Comparison of ENCODE assay signal across 4 worm cellular contexts in genomic region chrX:2553433-2553860, ce11.
TF ChIP-seq lines count a peak whose summit lies in the region.

No protein-coding gene starts in this region.

TF ChIP-seq in whole organism, L2 larva, 48 proteins besides CTCF, POLR2A, EP300 and RAD21 (continues in another document):
- TF ChIP-seq gmeb-1 (tag; optimal IDR thresholded peaks at IDR 0.05; lab: Kevin White, UChicago) = peak; percentile 37
- TF ChIP-seq C34F6.9 (tag; optimal IDR thresholded peaks at IDR 0.05; lab: Kevin White, UChicago) = peak; percentile 63
- TF ChIP-seq ztf-1 (GFP tag; conservative IDR thresholded peaks at IDR 0.05; lab: Robert Waterston, UW) = no peak
- TF ChIP-seq nhr-129 (tag; optimal IDR thresholded peaks at IDR 0.05; lab: Kevin White, UChicago) = peak; percentile 56
- no peak for TF ChIP-seq mbf-1 (tag; optimal IDR thresholded peaks at IDR 0.05; lab: Kevin White, UChicago)
- TF ChIP-seq mab-5 (tag; optimal IDR thresholded peaks at IDR 0.05; lab: Kevin White, UChicago) = peak; percentile 11
- TF ChIP-seq nhr-23 (tag; optimal IDR thresholded peaks at IDR 0.05; lab: Kevin White, UChicago) = no peak
- TF ChIP-seq nhr-25 (tag; optimal IDR thresholded peaks at IDR 0.05; lab: Kevin White, UChicago) = peak; percentile 64
- TF ChIP-seq Y55F3AM.14 (GFP tag; optimal IDR thresholded peaks at IDR 0.05; lab: Kevin White, UChicago) = peak; percentile 56
- peak; percentile 55 for TF ChIP-seq sma-3 (GFP tag; optimal IDR thresholded peaks at IDR 0.05; lab: Kevin White, UChicago)
- no peak for TF ChIP-seq ztf-11 (tag; optimal IDR thresholded peaks at IDR 0.05; lab: Kevin White, UChicago)
- no peak for TF ChIP-seq nhr-12 (tag; optimal IDR thresholded peaks at IDR 0.05; lab: Kevin White, UChicago)
- TF ChIP-seq nhr-10 (tag; optimal IDR thresholded peaks at IDR 0.05; lab: Kevin White, UChicago) = no peak
- no peak for TF ChIP-seq dmd-4 (tag; optimal IDR thresholded peaks at IDR 0.05; lab: Kevin White, UChicago)
- TF ChIP-seq fos-1 (tag; optimal IDR thresholded peaks at IDR 0.05; lab: Kevin White, UChicago) = peak; percentile 71
- peak; percentile 63 for TF ChIP-seq F13H6.1 (tag; optimal IDR thresholded peaks at IDR 0.05; lab: Kevin White, UChicago)
- no peak for TF ChIP-seq elt-3 (tag; optimal IDR thresholded peaks at IDR 0.05; lab: Kevin White, UChicago)
- no peak for TF ChIP-seq ama-1 (optimal IDR thresholded peaks at IDR 0.05; lab: Kevin White, UChicago)
- no peak for TF ChIP-seq peb-1 (tag; optimal IDR thresholded peaks at IDR 0.05; lab: Kevin White, UChicago)
- TF ChIP-seq aly-2 (tag; optimal IDR thresholded peaks at IDR 0.05; lab: Kevin White, UChicago) = no peak
- TF ChIP-seq nhr-77 (tag; optimal IDR thresholded peaks at IDR 0.05; lab: Kevin White, UChicago) = no peak
- TF ChIP-seq sem-4 (tag; optimal IDR thresholded peaks at IDR 0.05; lab: Kevin White, UChicago) = peak; percentile 67
- TF ChIP-seq egl-27 (tag; optimal IDR thresholded peaks at IDR 0.05; lab: Kevin White, UChicago) = peak; percentile 70
- no peak for TF ChIP-seq alr-1 (tag; optimal IDR thresholded peaks at IDR 0.05; lab: Kevin White, UChicago)

TF ChIP-seq in whole organism, L4 larva, 104 proteins besides CTCF, POLR2A, EP300 and RAD21 (continues in another document):
- TF ChIP-seq php-3 (GFP tag; IDR thresholded peaks at IDR 0.05; lab: Robert Waterston, UW) = no peak; the same call in 1 of the 2 replicates
- TF ChIP-seq cey-2 (tag; optimal IDR thresholded peaks at IDR 0.05; lab: Kevin White, UChicago; ENCODE audit: borderline replicate concordance, insufficient read depth) = no peak
- peak; percentile 81; the same call in 1 of the 2 replicates for TF ChIP-seq lin-1 (GFP tag; IDR thresholded peaks at IDR 0.05; lab: Robert Waterston, UW)
- peak; percentile 83 for TF ChIP-seq nhr-102 (tag; optimal IDR thresholded peaks at IDR 0.05; lab: Kevin White, UChicago)
- no peak for TF ChIP-seq mxl-2 (GFP tag; conservative IDR thresholded peaks at IDR 0.05; lab: Robert Waterston, UW)
- peak; percentile 94 for TF ChIP-seq hlh-30 (tag; optimal IDR thresholded peaks at IDR 0.05; lab: Kevin White, UChicago; ENCODE audit: insufficient read depth)
- peak; percentile 60 for TF ChIP-seq F37D6.2 (tag; optimal IDR thresholded peaks at IDR 0.05; lab: Kevin White, UChicago)
- TF ChIP-seq nhr-111 (GFP tag; optimal IDR thresholded peaks at IDR 0.05; lab: Kevin White, UChicago) = peak; percentile 48
- peak; percentile 52 for TF ChIP-seq duxl-1 (tag; optimal IDR thresholded peaks at IDR 0.05; lab: Kevin White, UChicago; ENCODE audit: poor library complexity)
- peak; percentile 93 for TF ChIP-seq nhr-41 (GFP tag; IDR thresholded peaks at IDR 0.05; lab: Robert Waterston, UW)
- TF ChIP-seq nhr-10 (tag; optimal IDR thresholded peaks at IDR 0.05; lab: Kevin White, UChicago) = no peak
- no peak for TF ChIP-seq R02D3.7 (tag; optimal IDR thresholded peaks at IDR 0.05; lab: Kevin White, UChicago)
- peak; percentile 43 for TF ChIP-seq spr-3 (GFP tag; optimal IDR thresholded peaks at IDR 0.05; lab: Kevin White, UChicago)
- no peak for TF ChIP-seq unc-39 (tag; optimal IDR thresholded peaks at IDR 0.05; lab: Kevin White, UChicago)
- peak; percentile 78 for TF ChIP-seq nhr-48 (tag; optimal IDR thresholded peaks at IDR 0.05; lab: Kevin White, UChicago)
- no peak for TF ChIP-seq ceh-28 (tag; optimal IDR thresholded peaks at IDR 0.05; lab: Kevin White, UChicago)
- no peak for TF ChIP-seq nhr-6 (tag; optimal IDR thresholded peaks at IDR 0.05; lab: Kevin White, UChicago)
- peak; percentile 76 for TF ChIP-seq mxl-3 (GFP tag; optimal IDR thresholded peaks at IDR 0.05; lab: Kevin White, UChicago)
- TF ChIP-seq fkh-10 (GFP tag; optimal IDR thresholded peaks at IDR 0.05; lab: Kevin White, UChicago) = no peak
- peak; percentile 17 for TF ChIP-seq dpl-1 (GFP tag; optimal IDR thresholded peaks at IDR 0.05; lab: Kevin White, UChicago)
- peak; percentile 53 for TF ChIP-seq lin-13 (GFP tag; optimal IDR thresholded peaks at IDR 0.05; lab: Kevin White, UChicago)
- TF ChIP-seq skn-1 (tag; optimal IDR thresholded peaks at IDR 0.05; lab: Kevin White, UChicago) = no peak
- no peak for TF ChIP-seq daf-8 (GFP tag; IDR thresholded peaks at IDR 0.05; lab: Robert Waterston, UW)

TF ChIP-seq in whole organism, late embryonic, 69 proteins besides CTCF, POLR2A, EP300 and RAD21 (continues in another document):
- TF ChIP-seq unc-55 (GFP tag; optimal IDR thresholded peaks at IDR 0.05; lab: Kevin White, UChicago) (peak; percentile 65), K09A11.1 (tag; optimal IDR thresholded peaks at IDR 0.05; lab: Kevin White, UChicago; ENCODE audit: insufficient read depth) (no peak), nfya-1 (tag; optimal IDR thresholded peaks at IDR 0.05; lab: Kevin White, UChicago) (peak; percentile 39), ceh-22 (tag; optimal IDR thresholded peaks at IDR 0.05; lab: Kevin White, UChicago) (no peak), lin-11 (tag; optimal IDR thresholded peaks at IDR 0.05; lab: Kevin White, UChicago) (peak; percentile 52), ztf-16 (tag; optimal IDR thresholded peaks at IDR 0.05; lab: Kevin White, UChicago) (peak; percentile 70), tbx-7 (tag; optimal IDR thresholded peaks at IDR 0.05; lab: Kevin White, UChicago) (no peak), ets-4 (tag; optimal IDR thresholded peaks at IDR 0.05; lab: Kevin White, UChicago) (peak; percentile 15), ahr-1 (tag; optimal IDR thresholded peaks at IDR 0.05; lab: Kevin White, UChicago) (no peak), gmeb-2 (tag; optimal IDR thresholded peaks at IDR 0.05; lab: Kevin White, UChicago) (peak; percentile 11), unc-42 (tag; optimal IDR thresholded peaks at IDR 0.05; lab: Kevin White, UChicago) (no peak), pag-3 (tag; optimal IDR thresholded peaks at IDR 0.05; lab: Kevin White, UChicago; ENCODE audit: borderline replicate concordance) (no peak), fkh-10 (GFP tag; optimal IDR thresholded peaks at IDR 0.05; lab: Kevin White, UChicago) (no peak), dmd-4 (tag; optimal IDR thresholded peaks at IDR 0.05; lab: Kevin White, UChicago; ENCODE audit: borderline replicate concordance) (no peak), ceh-24 (tag; optimal IDR thresholded peaks at IDR 0.05; lab: Kevin White, UChicago) (no peak), F13H6.1 (tag; optimal IDR thresholded peaks at IDR 0.05; lab: Kevin White, UChicago) (peak; percentile 11), unc-86 (tag; optimal IDR thresholded peaks at IDR 0.05; lab: Kevin White, UChicago) (peak; percentile 46), odd-2 (tag; optimal IDR thresholded peaks at IDR 0.05; lab: Kevin White, UChicago) (no peak), fax-1 (tag; optimal IDR thresholded peaks at IDR 0.05; lab: Kevin White, UChicago) (peak; percentile 29), tbx-2 (tag; optimal IDR thresholded peaks at IDR 0.05; lab: Kevin White, UChicago) (peak; percentile 69), ceh-2 (tag; optimal IDR thresholded peaks at IDR 0.05; lab: Kevin White, UChicago) (no peak), syd-9 (tag; optimal IDR thresholded peaks at IDR 0.05; lab: Kevin White, UChicago) (peak; percentile 57), elt-2 (tag; optimal IDR thresholded peaks at IDR 0.05; lab: Kevin White, UChicago) (peak; percentile 2), ceh-48 (tag; optimal IDR thresholded peaks at IDR 0.05; lab: Kevin White, UChicago) (peak; percentile 8), fkh-6 (tag; optimal IDR thresholded peaks at IDR 0.05; lab: Kevin White, UChicago) (peak; percentile 13), pha-4 (tag; optimal IDR thresholded peaks at IDR 0.05; lab: Kevin White, UChicago) (no peak)

TF ChIP-seq in whole organism, mixed stage, embryonic, 35 proteins besides CTCF, POLR2A, EP300 and RAD21 (continues in another document):
- TF ChIP-seq ham-2 (GFP tag; optimal IDR thresholded peaks at IDR 0.05; lab: Kevin White, UChicago) (peak; percentile 73), lsy-2 (tag; optimal IDR thresholded peaks at IDR 0.05; lab: Kevin White, UChicago) (no peak), nhr-237 (tag; optimal IDR thresholded peaks at IDR 0.05; lab: Kevin White, UChicago) (peak; percentile 12), lin-13 (tag; optimal IDR thresholded peaks at IDR 0.05; lab: Kevin White, UChicago) (no peak), ceh-39 (tag; optimal IDR thresholded peaks at IDR 0.05; lab: Kevin White, UChicago) (no peak), sptf-1 (tag; optimal IDR thresholded peaks at IDR 0.05; lab: Kevin White, UChicago) (peak; percentile 80), sem-2 (GFP tag; optimal IDR thresholded peaks at IDR 0.05; lab: Kevin White, UChicago) (peak; percentile 18), blmp-1 (tag; optimal IDR thresholded peaks at IDR 0.05; lab: Kevin White, UChicago) (peak; percentile 61), ces-1 (GFP tag; optimal IDR thresholded peaks at IDR 0.05; lab: Kevin White, UChicago) (peak; percentile 22), mab-5 (tag; optimal IDR thresholded peaks at IDR 0.05; lab: Kevin White, UChicago) (no peak), unc-120 (tag; optimal IDR thresholded peaks at IDR 0.05; lab: Kevin White, UChicago; ENCODE audit: poor library complexity, severe bottlenecking) (peak; percentile 62), drap-1 (GFP tag; optimal IDR thresholded peaks at IDR 0.05; lab: Kevin White, UChicago) (peak; percentile 61), elt-3 (tag; optimal IDR thresholded peaks at IDR 0.05; lab: Kevin White, UChicago) (no peak), nhr-76 (tag; optimal IDR thresholded peaks at IDR 0.05; lab: Kevin White, UChicago) (no peak), hlh-1 (tag; optimal IDR thresholded peaks at IDR 0.05; lab: Kevin White, UChicago) (no peak), tbx-8 (GFP tag; optimal IDR thresholded peaks at IDR 0.05; lab: Kevin White, UChicago) (no peak), nhr-12 (tag; optimal IDR thresholded peaks at IDR 0.05; lab: Kevin White, UChicago) (no peak), nhr-2 (tag; optimal IDR thresholded peaks at IDR 0.05; lab: Kevin White, UChicago) (peak; percentile 72), mls-2 (tag; optimal IDR thresholded peaks at IDR 0.05; lab: Kevin White, UChicago) (peak; percentile 67), snpc-4 (tag; optimal IDR thresholded peaks at IDR 0.05; lab: Kevin White, UChicago) (no peak), ztf-11 (tag; optimal IDR thresholded peaks at IDR 0.05; lab: Kevin White, UChicago) (no peak), flh-1 (GFP tag; optimal IDR thresholded peaks at IDR 0.05; lab: Kevin White, UChicago) (peak; percentile 11), ceh-83 (GFP tag; optimal IDR thresholded peaks at IDR 0.05; lab: Kevin White, UChicago) (peak; percentile 40), unc-39 (tag; optimal IDR thresholded peaks at IDR 0.05; lab: Kevin White, UChicago) (no peak), zip-8 (tag; optimal IDR thresholded peaks at IDR 0.05; lab: Kevin White, UChicago) (no peak), nhr-28 (tag; optimal IDR thresholded peaks at IDR 0.05; lab: Kevin White, UChicago) (no peak), ceh-43 (GFP tag; optimal IDR thresholded peaks at IDR 0.05; lab: Kevin White, UChicago) (peak; percentile 48), mep-1 (tag; optimal IDR thresholded peaks at IDR 0.05; lab: Kevin White, UChicago) (peak; percentile 25), bed-3 (GFP tag; optimal IDR thresholded peaks at IDR 0.05; lab: Kevin White, UChicago) (peak; percentile 36), elt-1 (tag; optimal IDR thresholded peaks at IDR 0.05; lab: Kevin White, UChicago; ENCODE audit: borderline replicate concordance, insufficient read depth) (no peak)
